Fruit fly (Drosophila melanogaster): Measurements from ENCODE around the gene gdrd.

gdrd gene

DNA sequence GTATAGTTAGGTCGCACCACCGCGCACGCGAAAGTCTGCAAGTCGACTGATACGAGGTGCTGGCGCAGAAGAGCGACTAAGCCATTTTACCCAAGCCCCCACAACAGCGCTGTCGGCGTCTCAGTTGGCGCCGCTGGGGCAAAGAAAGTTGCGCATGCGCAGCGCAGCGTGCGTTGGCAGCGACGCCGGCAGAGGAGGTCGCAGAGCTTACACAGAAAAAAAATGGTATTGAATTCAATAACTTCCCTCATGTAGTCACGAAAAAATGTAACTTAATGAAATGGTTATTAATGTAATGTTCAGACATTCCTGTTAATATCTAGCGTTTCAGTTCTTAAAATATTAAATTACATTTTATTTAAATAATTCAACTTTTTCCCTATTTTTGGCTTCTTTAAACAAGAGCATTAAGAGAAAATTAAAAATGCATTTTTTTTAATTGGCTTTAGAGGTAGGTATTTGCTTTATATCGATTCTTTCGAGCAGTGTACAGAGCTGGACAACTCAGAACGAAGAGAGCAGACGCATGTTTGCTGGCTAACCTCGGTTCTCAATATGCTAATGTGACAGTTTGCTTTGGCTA is 13.0 kb upstream of the gdrd start, which contains the start of gene CG4914 (continued):
- TF ChIP-seq CG17186 (GFP tag; optimal IDR thresholded peaks at IDR 0.05) = peak; percentile 13
- TF ChIP-seq kni (GFP tag; optimal IDR thresholded peaks at IDR 0.05) = no peak
- no peak for TF ChIP-seq Sin3A (optimal IDR thresholded peaks at IDR 0.05)
- peak; percentile 77 for TF ChIP-seq bcd (GFP tag; optimal IDR thresholded peaks at IDR 0.05)
- no peak for TF ChIP-seq Dip2 (GFP tag; IDR thresholded peaks at IDR 0.05)
- TF ChIP-seq CG17359 (tag; optimal IDR thresholded peaks at IDR 0.05) = peak; percentile 69
- TF ChIP-seq her (GFP tag; optimal IDR thresholded peaks at IDR 0.05) = no peak
- no peak for TF ChIP-seq fd64A (GFP tag; optimal IDR thresholded peaks at IDR 0.05)
- TF ChIP-seq HHEX (GFP tag; optimal IDR thresholded peaks at IDR 0.05) = peak; percentile 55
- TF ChIP-seq Kr (GFP tag; optimal IDR thresholded peaks at IDR 0.05) = no peak
- no peak for TF ChIP-seq sr (GFP tag; IDR thresholded peaks at IDR 0.05)
- peak; percentile 84 for TF ChIP-seq unpg (GFP tag; optimal IDR thresholded peaks at IDR 0.05)
- peak; percentile 91 for TF ChIP-seq phol (tag; optimal IDR thresholded peaks at IDR 0.05)
- TF ChIP-seq CG10979 (tag; optimal IDR thresholded peaks at IDR 0.05) = peak; percentile 95
- TF ChIP-seq CG4328 (GFP tag; optimal IDR thresholded peaks at IDR 0.05) = no peak
- TF ChIP-seq CG11456 (GFP tag; IDR thresholded peaks at IDR 0.05) = no peak
- TF ChIP-seq CG4424 (GFP tag; optimal IDR thresholded peaks at IDR 0.05) = peak; percentile 76
- TF ChIP-seq CG11504 (tag; optimal IDR thresholded peaks at IDR 0.05) = peak; percentile 85
- TF ChIP-seq CG10321 (GFP tag; IDR thresholded peaks at IDR 0.05) = no peak
- TF ChIP-seq Nf-YA (GFP tag; IDR thresholded peaks at IDR 0.05) = 0 out of 2 replicates have a peak, but pooled peaks have one; percentile 32
- peak; percentile 42 for TF ChIP-seq Hsf (GFP tag; optimal IDR thresholded peaks at IDR 0.05)
- peak; percentile 47 for TF ChIP-seq Max (GFP tag; optimal IDR thresholded peaks at IDR 0.05)
- TF ChIP-seq BEAF-32 (GFP tag; optimal IDR thresholded peaks at IDR 0.05) = no peak
- TF ChIP-seq CG3726 (GFP tag; IDR thresholded peaks at IDR 0.05) = 0 out of 3 replicates have a peak, but pooled peaks have one; percentile 45
- TF ChIP-seq CG3838 (GFP tag; optimal IDR thresholded peaks at IDR 0.05) = no peak
- TF ChIP-seq CG34422 (GFP tag; IDR thresholded peaks at IDR 0.05) = peak; percentile 60; the same call in 1 of the 3 replicates
- TF ChIP-seq CG32772 (GFP tag; IDR thresholded peaks at IDR 0.05) = peak; percentile 50; the same call in 1 of the 2 replicates
- TF ChIP-seq pho (GFP tag; optimal IDR thresholded peaks at IDR 0.05) = no peak
- TF ChIP-seq CG16779 (GFP tag; IDR thresholded peaks at IDR 0.05) = 0 out of 2 replicates have a peak, but pooled peaks have one; percentile 47
- no peak for TF ChIP-seq en (GFP tag; optimal IDR thresholded peaks at IDR 0.05)
- TF ChIP-seq ssp (GFP tag; IDR thresholded peaks at IDR 0.05) = peak; percentile 66
- no peak for TF ChIP-seq Lim3 (GFP tag; IDR thresholded peaks at IDR 0.05)
- TF ChIP-seq CG1602 (GFP tag; optimal IDR thresholded peaks at IDR 0.05) = peak; percentile 79
- no peak for TF ChIP-seq nom (GFP tag; optimal IDR thresholded peaks at IDR 0.05)
- peak; percentile 37; the same call in 1 of the 2 replicates for TF ChIP-seq CG9932 (GFP tag; IDR thresholded peaks at IDR 0.05)
- peak; percentile 66 for TF ChIP-seq trh (GFP tag; optimal IDR thresholded peaks at IDR 0.05)
- no peak for TF ChIP-seq crol (GFP tag; IDR thresholded peaks at IDR 0.05)
- TF ChIP-seq dysf (GFP tag; IDR thresholded peaks at IDR 0.05) = peak; percentile 66
- no peak for TF ChIP-seq CG13894 (tag; optimal IDR thresholded peaks at IDR 0.05)
- TF ChIP-seq ab (GFP tag; optimal IDR thresholded peaks at IDR 0.05) = no peak
- TF ChIP-seq sqz (GFP tag; optimal IDR thresholded peaks at IDR 0.05) = peak; percentile 69
- no peak for TF ChIP-seq CG2199 (GFP tag; IDR thresholded peaks at IDR 0.05)
- TF ChIP-seq CG2120 (GFP tag; optimal IDR thresholded peaks at IDR 0.05) = peak; percentile 56
- no peak for TF ChIP-seq CG4854 (GFP tag; optimal IDR thresholded peaks at IDR 0.05)
- no peak for TF ChIP-seq tup (GFP tag; optimal IDR thresholded peaks at IDR 0.05)
- no peak for TF ChIP-seq tx (GFP tag; optimal IDR thresholded peaks at IDR 0.05)
- peak; percentile 34; the same call in 1 of the 2 replicates for TF ChIP-seq gt (GFP tag; IDR thresholded peaks at IDR 0.05)
- TF ChIP-seq eve (GFP tag; optimal IDR thresholded peaks at IDR 0.05) = peak in 1 of 2 experiments; percentile 81
- TF ChIP-seq CG13624 (GFP tag; optimal IDR thresholded peaks at IDR 0.05) = no peak
- peak; percentile 88 for TF ChIP-seq CoRest (tag; optimal IDR thresholded peaks at IDR 0.05)
- TF ChIP-seq Taf1 (GFP tag; IDR thresholded peaks at IDR 0.05) = no peak
